Fruit fly (Drosophila melanogaster) whole organism, embryonic: ENCODE measurements around the gene Dhdds.
A peak's percentile ranks its signal among the peaks of the same experiment; 100 is the strongest.

Source experiments
- Bteb2 ChIP-seq: fragments of 200-800 bp; sonication (Bioruptor generic); optimal IDR thresholded peaks from 2 replicates; lab custom pipeline; 2016; ENCODE audit warnings: missing biosample characterization, missing genetic modification characterization
- C15 ChIP-seq: fragments of 200-800 bp; sonication (Bioruptor generic); IDR thresholded peaks from 3 replicates; pipeline ENCODE4 v1.3.6; 2022; ENCODE audit warnings: missing biosample characterization, missing genetic modification characterization
- CG10462 ChIP-seq: fragments of 200-800 bp; sonication (Bioruptor generic); optimal IDR thresholded peaks from 2 replicates; lab custom pipeline; 2016; ENCODE audit warnings: missing biosample characterization, missing genetic modification characterization
- CG11456 ChIP-seq: fragments of 200-800 bp; sonication (Bioruptor generic); IDR thresholded peaks from 3 replicates; pipeline ENCODE4 v1.3.6; 2022; ENCODE audit warnings: missing biosample characterization, missing genetic modification characterization
- CG12219 ChIP-seq: fragments of 200-800 bp; sonication (Bioruptor generic); optimal IDR thresholded peaks from 3 replicates; lab custom pipeline; 2018; ENCODE audit warnings: missing biosample characterization, mild to moderate bottlenecking, missing genetic modification characterization
- CG13123 ChIP-seq: fragments of 200-800 bp; sonication (Bioruptor generic); optimal IDR thresholded peaks from 2 replicates; lab custom pipeline; 2016; ENCODE audit warnings: missing biosample characterization, missing genetic modification characterization
- CG14667 ChIP-seq: fragments of 200-800 bp; sonication (Bioruptor generic); IDR thresholded peaks from 2 replicates; pipeline ENCODE4 v1.3.6; 2022; ENCODE audit warnings: missing biosample characterization, missing genetic modification characterization
- CG1603 ChIP-seq: fragments of 200-800 bp; sonication (Bioruptor generic); optimal IDR thresholded peaks from 2 replicates; lab custom pipeline; 2019; ENCODE audit warnings: missing biosample characterization, mild to moderate bottlenecking, missing genetic modification characterization, moderate library complexity
- CG17385 ChIP-seq: fragments of 200-800 bp; sonication (Bioruptor generic); optimal IDR thresholded peaks from 3 replicates; lab custom pipeline; 2018; ENCODE audit warnings: missing biosample characterization, mild to moderate bottlenecking, missing genetic modification characterization
- CG18619 ChIP-seq: fragments of 200-800 bp; sonication (Bioruptor generic); optimal IDR thresholded peaks from 3 replicates; lab custom pipeline; 2017; ENCODE audit warnings: missing biosample characterization, mild to moderate bottlenecking, missing genetic modification characterization
- CG18764 ChIP-seq: fragments of 200-800 bp; sonication (Bioruptor generic); optimal IDR thresholded peaks from 3 replicates; lab custom pipeline; 2016; ENCODE audit warnings: missing biosample characterization, missing genetic modification characterization
- CG3407 ChIP-seq: fragments of 200-800 bp; sonication (Bioruptor generic); optimal IDR thresholded peaks from 2 replicates; lab custom pipeline; 2018; ENCODE audit warnings: missing biosample characterization, mild to moderate bottlenecking, missing genetic modification characterization
- CG4360 ChIP-seq: fragments of 200-800 bp; sonication (Bioruptor generic); IDR thresholded peaks from 2 replicates; pipeline ENCODE4 v1.3.6; 2022; ENCODE audit warnings: missing biosample characterization, missing genetic modification characterization
- CG4707 ChIP-seq: fragments of 200-800 bp; sonication (Bioruptor generic); optimal IDR thresholded peaks from 2 replicates; lab custom pipeline; 2018; ENCODE audit warnings: missing biosample characterization, mild to moderate bottlenecking, missing genetic modification characterization, moderate library complexity
- CG4730 ChIP-seq: fragments of 200-800 bp; sonication (Bioruptor generic); IDR thresholded peaks from 2 replicates; pipeline ENCODE4 v1.3.6; 2022; ENCODE audit warnings: missing biosample characterization, missing genetic modification characterization
- CG5245 ChIP-seq: fragments of 200-800 bp; sonication (Bioruptor generic); optimal IDR thresholded peaks from 3 replicates; lab custom pipeline; 2016; ENCODE audit warnings: missing biosample characterization, missing genetic modification characterization
- CG7745 ChIP-seq: fragments of 200-800 bp; sonication (Bioruptor generic); optimal IDR thresholded peaks from 2 replicates; lab custom pipeline; 2018; ENCODE audit warnings: missing biosample characterization, mild to moderate bottlenecking, missing genetic modification characterization, moderate library complexity
- CG7786 ChIP-seq: fragments of 200-800 bp; sonication (Bioruptor generic); optimal IDR thresholded peaks from 2 replicates; lab custom pipeline; 2016; ENCODE audit warnings: missing biosample characterization, missing genetic modification characterization
- CG7928 ChIP-seq: fragments of 200-800 bp; sonication (Bioruptor generic); optimal IDR thresholded peaks from 2 replicates; lab custom pipeline; 2017; ENCODE audit warnings: missing biosample characterization, mild to moderate bottlenecking, missing genetic modification characterization
- CG7987 ChIP-seq: fragments of 200-800 bp; sonication (Bioruptor generic); optimal IDR thresholded peaks from 2 replicates; lab custom pipeline; 2018; ENCODE audit warnings: missing biosample characterization, mild to moderate bottlenecking, missing genetic modification characterization, moderate library complexity
- CG8359 ChIP-seq: fragments of 200-800 bp; sonication (Bioruptor generic); optimal IDR thresholded peaks from 2 replicates; lab custom pipeline; 2017; ENCODE audit warnings: missing biosample characterization, mild to moderate bottlenecking, missing genetic modification characterization, borderline replicate concordance
- CG8388 ChIP-seq: fragments of 200-800 bp; sonication (Bioruptor generic); optimal IDR thresholded peaks from 2 replicates; lab custom pipeline; 2019; ENCODE audit warnings: missing biosample characterization, mild to moderate bottlenecking, missing genetic modification characterization, moderate library complexity
- Dad ChIP-seq: fragments of 200-800 bp; sonication (Bioruptor generic); optimal IDR thresholded peaks from 3 replicates; lab custom pipeline; 2016; ENCODE audit warnings: missing biosample characterization, missing genetic modification characterization
- Dek ChIP-seq: fragments of 200-800 bp; sonication (Bioruptor generic); optimal IDR thresholded peaks from 3 replicates; lab custom pipeline; 2019; ENCODE audit warnings: missing biosample characterization, mild to moderate bottlenecking, missing genetic modification characterization, moderate library complexity
- Dip3 ChIP-seq: fragments of 200-800 bp; sonication (Bioruptor generic); optimal IDR thresholded peaks from 3 replicates; lab custom pipeline; 2016; ENCODE audit warnings: missing biosample characterization, missing genetic modification characterization
- Doc2 ChIP-seq: fragments of 200-800 bp; sonication (Bioruptor generic); IDR thresholded peaks from 2 replicates; pipeline ENCODE4 v1.3.6; 2022; ENCODE audit warnings: missing biosample characterization, missing genetic modification characterization
- Fer1 ChIP-seq: fragments of 200-800 bp; sonication (Bioruptor generic); optimal IDR thresholded peaks from 2 replicates; lab custom pipeline; 2017; ENCODE audit warnings: missing biosample characterization, mild to moderate bottlenecking, missing genetic modification characterization
- Mrtf ChIP-seq: fragments of 200-800 bp; sonication (Bioruptor generic); IDR thresholded peaks from 3 replicates; pipeline ENCODE4 v1.3.6; 2022; ENCODE audit warnings: missing biosample characterization, missing genetic modification characterization
- Oaz ChIP-seq: fragments of 200-800 bp; sonication (Bioruptor generic); IDR thresholded peaks from 2 replicates; pipeline ENCODE4 v1.3.6; 2022; ENCODE audit warnings: missing biosample characterization, missing genetic modification characterization
- Pdp1 ChIP-seq, 2 experiments: fragments of 200-800 bp; sonication (Bioruptor generic); optimal IDR thresholded peaks; 3 replicates each; lab custom pipeline; 2016; ENCODE audit warnings: missing biosample characterization in 2 of 2, missing genetic modification characterization in 2 of 2, mild to moderate bottlenecking in 1 of 2, moderate library complexity in 1 of 2
- ara ChIP-seq: fragments of 200-800 bp; sonication (Bioruptor generic); IDR thresholded peaks from 2 replicates; pipeline ENCODE4 v1.3.6; 2022; ENCODE audit warnings: missing biosample characterization, missing genetic modification characterization
- ash1 ChIP-seq: fragments of 200-800 bp; sonication (Bioruptor generic); optimal IDR thresholded peaks from 2 replicates; lab custom pipeline; 2018; ENCODE audit warnings: missing biosample characterization, mild to moderate bottlenecking, missing genetic modification characterization
- bcd ChIP-seq: fragments of 200-800 bp; sonication (Bioruptor generic); optimal IDR thresholded peaks from 2 replicates; lab custom pipeline; 2017; ENCODE audit warnings: missing biosample characterization, mild to moderate bottlenecking, missing genetic modification characterization
- btn ChIP-seq: fragments of 200-800 bp; sonication (Bioruptor generic); optimal IDR thresholded peaks from 2 replicates; lab custom pipeline; 2016; ENCODE audit warnings: missing biosample characterization, missing genetic modification characterization
- danr ChIP-seq: fragments of 200-800 bp; sonication (Bioruptor generic); IDR thresholded peaks from 2 replicates; pipeline ENCODE4 v1.3.6; 2022; ENCODE audit warnings: missing biosample characterization, missing genetic modification characterization
- dmrt99B ChIP-seq: fragments of 200-800 bp; sonication (Bioruptor generic); optimal IDR thresholded peaks from 2 replicates; lab custom pipeline; 2018; ENCODE audit warnings: missing biosample characterization, mild to moderate bottlenecking, missing genetic modification characterization, moderate library complexity
- eve ChIP-seq, 2 experiments: fragments of >200 bp; optimal IDR thresholded peaks; 2 replicates each; lab custom pipeline; 2017; ENCODE audit warnings: missing biosample characterization in 2 of 2, missing genetic modification characterization in 2 of 2
- fd96Cb ChIP-seq: fragments of 200-800 bp; sonication (Bioruptor generic); optimal IDR thresholded peaks from 2 replicates; lab custom pipeline; 2018; ENCODE audit warnings: missing biosample characterization, mild to moderate bottlenecking, missing genetic modification characterization, moderate library complexity
- grau ChIP-seq: fragments of 200-800 bp; optimal IDR thresholded peaks from 3 replicates; lab custom pipeline; 2019; ENCODE audit warnings: missing biosample characterization, mild to moderate bottlenecking, missing genetic modification characterization, moderate library complexity
- inv ChIP-seq: fragments of 200-800 bp; sonication (Bioruptor generic); IDR thresholded peaks from 2 replicates; pipeline ENCODE4 v1.3.6; 2022; ENCODE audit warnings: missing biosample characterization, missing genetic modification characterization; ENCODE audit not compliant: partially characterized antibody
- kni ChIP-seq: fragments of 200-800 bp; sonication (Bioruptor generic); optimal IDR thresholded peaks from 3 replicates; lab custom pipeline; 2017; ENCODE audit warnings: mild to moderate bottlenecking, missing biosample characterization, missing genetic modification reagents, missing genetic modification characterization
- nmo ChIP-seq: fragments of 200-800 bp; sonication (Bioruptor generic); optimal IDR thresholded peaks from 2 replicates; lab custom pipeline; 2018; ENCODE audit warnings: missing biosample characterization, mild to moderate bottlenecking, missing genetic modification characterization, moderate library complexity
- phol ChIP-seq: fragments of 200-800 bp; sonication (Bioruptor generic); optimal IDR thresholded peaks from 3 replicates; lab custom pipeline; 2018; ENCODE audit warnings: missing biosample characterization, mild to moderate bottlenecking, missing genetic modification characterization, moderate library complexity
- pzg ChIP-seq: fragments of 200-800 bp; sonication (Bioruptor generic); optimal IDR thresholded peaks from 3 replicates; lab custom pipeline; 2018; ENCODE audit warnings: missing biosample characterization, mild to moderate bottlenecking, missing genetic modification characterization, moderate library complexity
- scrt ChIP-seq: fragments of 200-800 bp; sonication (Bioruptor generic); optimal IDR thresholded peaks from 2 replicates; lab custom pipeline; 2018; ENCODE audit warnings: missing biosample characterization, mild to moderate bottlenecking, missing genetic modification characterization, moderate library complexity
- sens-2 ChIP-seq: fragments of 200-800 bp; sonication (Bioruptor generic); IDR thresholded peaks from 2 replicates; pipeline ENCODE4 v1.3.6; 2022; ENCODE audit warnings: missing biosample characterization, missing genetic modification characterization
- tna ChIP-seq: fragments of 200-800 bp; sonication (Bioruptor generic); IDR thresholded peaks from 2 replicates; pipeline ENCODE4 v1.3.6; 2022; ENCODE audit warnings: missing biosample characterization, missing genetic modification characterization; ENCODE audit not compliant: partially characterized antibody
- zen ChIP-seq: fragments of 200-800 bp; sonication (Bioruptor generic); optimal IDR thresholded peaks from 3 replicates; lab custom pipeline; 2018; ENCODE audit warnings: missing biosample characterization, mild to moderate bottlenecking, missing genetic modification characterization, moderate library complexity

Dhdds gene

dm6 chrX:7937588-7938481 lies 4.7 kb upstream of the Dhdds start (continued):
- TF ChIP-seq phol (peak; percentile 92), bcd (peak; percentile 87), Oaz (GFP tag; lab: Robert Waterston, UW) (0 out of 2 replicates have a peak, but pooled peaks have one; percentile 27), CG7745 (tag; lab: Kevin White, UChicago) (no peak), CG7786 (GFP tag; lab: Kevin White, UChicago) (peak; percentile 80), grau (tag; lab: Kevin White, UChicago) (peak; percentile 74), eve (GFP tag; optimal IDR thresholded peaks at IDR 0.05; lab: Kevin White, UChicago) (peak in 1 of 2 experiments; percentile 46), Dip3 (GFP tag; lab: Kevin White, UChicago) (peak; percentile 55), Dek (tag; lab: Kevin White, UChicago) (peak; percentile 23), btn (GFP tag; lab: Kevin White, UChicago) (peak; percentile 59), Doc2 (no peak), CG10462 (GFP tag; lab: Kevin White, UChicago) (peak; percentile 77), CG8359 (GFP tag; lab: Kevin White, UChicago) (peak; percentile 48), Bteb2 (no peak), CG7928 (GFP tag; lab: Kevin White, UChicago) (no peak), C15 (GFP tag; lab: Robert Waterston, UW) (no peak; the same call in 2 of the 3 replicates), CG13123 (GFP tag; lab: Kevin White, UChicago) (peak; percentile 23), Pdp1 (GFP tag; optimal IDR thresholded peaks at IDR 0.05; lab: Kevin White, UChicago) (peak; percentile 81 to 92), CG18764 (GFP tag; lab: Kevin White, UChicago) (peak; percentile 61), scrt (GFP tag; lab: Kevin White, UChicago) (peak; percentile 48), pzg (GFP tag; lab: Kevin White, UChicago) (no peak), dmrt99B (tag; lab: Kevin White, UChicago) (peak; percentile 90), fd96Cb (tag; lab: Kevin White, UChicago) (peak; percentile 86), ara (GFP tag; lab: Robert Waterston, UW) (peak; percentile 47; the same call in 1 of the 2 replicates), tna (GFP tag; lab: Robert Waterston, UW) (no peak), CG5245 (GFP tag; lab: Kevin White, UChicago) (peak; percentile 61), Fer1 (GFP tag; lab: Kevin White, UChicago) (peak; percentile 64), CG4360 (no peak), kni (GFP tag; lab: Kevin White, UChicago) (peak; percentile 87), CG14667 (GFP tag; lab: Robert Waterston, UW) (peak; percentile 68), Mrtf (0 out of 3 replicates have a peak, but pooled peaks have one; percentile 9), CG8388 (GFP tag; lab: Kevin White, UChicago) (peak; percentile 82), ash1 (no peak), CG3407 (peak; percentile 76), nmo (peak; percentile 92), zen (tag; lab: Kevin White, UChicago) (peak; percentile 54), Dad (GFP tag; lab: Kevin White, UChicago) (peak; percentile 59), CG1603 (tag; lab: Kevin White, UChicago) (peak; percentile 18), CG18619 (peak; percentile 81), CG4707 (GFP tag; lab: Kevin White, UChicago) (peak; percentile 98), CG11456 (peak; percentile 33; the same call in 1 of the 3 replicates), CG12219 (peak; percentile 67), danr (GFP tag; lab: Robert Waterston, UW) (peak; percentile 61; the same call in 1 of the 2 replicates), CG7987 (GFP tag; lab: Kevin White, UChicago) (peak; percentile 33), CG17385 (GFP tag; lab: Kevin White, UChicago) (peak; percentile 73), sens-2 (GFP tag; lab: Robert Waterston, UW) (peak; percentile 56), inv (GFP tag; lab: Robert Waterston, UW) (no peak), CG4730 (GFP tag; lab: Robert Waterston, UW) (peak; percentile 56)
